Fruit fly (Drosophila melanogaster): Measurements from ENCODE around the gene CG4270.

CG4270 gene

DNA sequence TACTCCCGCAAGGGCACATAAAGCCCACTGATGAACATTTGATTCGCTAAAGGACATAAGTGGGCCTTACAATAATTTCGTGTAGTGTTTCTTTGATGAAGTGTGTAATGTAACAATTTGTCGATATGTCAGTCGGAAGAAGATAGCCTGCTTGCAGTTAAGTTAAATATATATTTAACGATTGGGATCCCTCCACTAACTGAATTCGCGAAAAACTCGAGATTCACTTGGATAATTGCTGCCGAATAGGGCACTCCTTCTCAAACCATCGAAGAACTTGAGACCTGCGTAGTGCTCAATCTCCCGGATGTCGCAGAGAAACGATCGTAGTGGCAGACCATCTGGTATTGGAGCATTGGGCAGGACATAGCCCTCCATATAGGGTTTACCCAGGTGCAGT lies 25.1 kb upstream of the CG4270 start, which contains the start of gene Tengl3:
Tengl3 (minus strand) TSS at position 101 of the 400 bp plus-strand sequence.
- TF ChIP-seq insv (optimal IDR thresholded peaks at IDR 0.05): no peak
- no peak for TF ChIP-seq psq (optimal IDR thresholded peaks at IDR 0.05)
- TF ChIP-seq ttk (optimal IDR thresholded peaks at IDR 0.05): no peak
- TF ChIP-seq Myc (optimal IDR thresholded peaks at IDR 0.05): no peak
- no peak for TF ChIP-seq Sin3A (optimal IDR thresholded peaks at IDR 0.05)

DNA sequence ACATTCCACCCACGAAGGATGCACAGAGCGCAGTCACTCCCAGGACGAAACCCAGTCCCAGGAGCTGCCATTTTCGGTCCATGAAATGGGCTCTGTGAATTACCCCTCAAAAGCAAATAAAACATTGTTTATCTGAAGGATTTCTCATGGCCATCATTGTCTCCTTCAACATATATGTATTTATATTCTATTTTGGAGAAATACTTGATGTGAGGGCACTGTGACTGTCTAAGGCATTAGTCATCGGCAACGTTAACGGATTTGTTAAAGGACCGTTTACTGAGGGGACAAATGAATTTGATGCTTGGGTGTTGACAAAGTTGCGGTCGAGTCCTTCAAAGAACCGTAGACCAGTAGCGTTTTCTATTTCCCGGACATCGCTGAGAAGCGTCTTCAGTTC lies 24.0 kb upstream of the CG4270 start, which contains the start of gene Tengl2:
Tengl2 (minus strand) TSS at position 101 of the 400 bp plus-strand sequence.
- TF ChIP-seq psq (optimal IDR thresholded peaks at IDR 0.05) (no peak), Sin3A (optimal IDR thresholded peaks at IDR 0.05) (no peak), ttk (optimal IDR thresholded peaks at IDR 0.05) (no peak), h (optimal IDR thresholded peaks at IDR 0.05) (no peak), insv (optimal IDR thresholded peaks at IDR 0.05) (no peak), Myc (optimal IDR thresholded peaks at IDR 0.05) (no peak)

DNA sequence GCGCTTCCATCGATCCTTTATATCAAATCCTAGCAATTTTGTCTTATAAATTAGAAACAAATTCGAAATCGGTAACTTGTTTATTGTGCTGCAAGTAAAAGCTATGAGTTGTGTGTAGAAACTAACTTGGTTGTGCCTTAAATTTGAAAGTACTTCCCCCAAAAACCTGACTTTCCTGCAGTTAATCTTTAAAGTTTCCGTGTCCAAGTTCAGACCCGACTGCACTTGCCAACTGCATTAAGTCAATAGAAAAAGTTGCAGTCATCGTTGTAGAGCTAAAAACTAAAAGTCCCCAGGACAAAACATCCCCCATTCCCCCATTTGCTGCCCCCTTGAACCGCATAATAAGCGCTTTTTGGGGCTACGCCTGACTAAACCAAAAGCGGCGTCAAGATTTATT lies 22.7 kb upstream of the CG4270 start, which contains the start of gene Tengl1:
Tengl1 (minus strand) TSS at position 101 of the 400 bp plus-strand sequence.
- TF ChIP-seq h (optimal IDR thresholded peaks at IDR 0.05): no peak
- TF ChIP-seq ttk (optimal IDR thresholded peaks at IDR 0.05): no peak
- TF ChIP-seq insv (optimal IDR thresholded peaks at IDR 0.05): no peak
- TF ChIP-seq Sin3A (optimal IDR thresholded peaks at IDR 0.05): no peak
- no peak for TF ChIP-seq psq (optimal IDR thresholded peaks at IDR 0.05)
- TF ChIP-seq Myc (optimal IDR thresholded peaks at IDR 0.05): no peak

DNA sequence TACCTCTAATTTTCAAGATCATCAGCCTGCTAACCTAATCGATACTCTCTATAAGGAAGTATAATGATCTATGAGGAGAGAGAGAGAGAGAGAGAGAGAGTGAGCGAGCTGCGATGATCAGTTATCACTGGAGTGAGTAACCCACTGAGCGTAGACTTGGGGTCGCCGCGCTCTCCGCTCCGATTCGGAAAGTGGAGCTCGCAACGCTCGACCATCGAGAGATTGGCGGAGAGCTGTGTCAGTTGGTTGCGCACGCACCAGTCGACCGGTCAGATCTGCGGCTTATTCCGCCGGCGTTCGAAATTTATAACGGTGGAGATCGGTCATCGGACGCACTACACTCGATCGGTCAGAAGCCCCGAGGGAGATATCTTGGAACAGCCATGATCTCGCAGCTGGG lies 21.1 kb upstream of the CG4270 start, which contains the start of gene CG4267:
CG4267 (plus strand) TSS at position 240 of the 400 bp plus-strand sequence.
- TF ChIP-seq insv (optimal IDR thresholded peaks at IDR 0.05) (no peak), h (optimal IDR thresholded peaks at IDR 0.05) (no peak), ttk (optimal IDR thresholded peaks at IDR 0.05) (no peak), Sin3A (optimal IDR thresholded peaks at IDR 0.05) (no peak), Myc (optimal IDR thresholded peaks at IDR 0.05) (no peak), psq (optimal IDR thresholded peaks at IDR 0.05) (no peak)

DNA sequence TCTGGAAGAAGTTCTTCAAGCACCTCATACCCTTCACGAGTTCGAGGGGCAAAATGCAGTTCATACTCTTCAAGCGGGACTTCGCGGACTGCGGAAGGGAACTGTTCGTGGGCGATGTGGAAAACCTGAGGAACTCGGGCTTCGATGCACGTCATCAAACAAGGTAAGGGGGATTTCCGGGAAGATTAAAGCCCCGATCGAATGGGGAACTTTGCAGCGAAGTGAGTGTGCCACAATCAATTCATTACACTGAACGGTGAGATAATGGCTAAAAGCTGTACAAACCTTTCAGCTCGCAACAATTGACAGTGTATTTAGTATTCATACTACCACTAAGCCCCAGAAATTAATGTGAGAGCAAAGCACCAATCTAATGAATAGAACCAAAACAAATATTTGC lies 20.5 kb upstream of the CG4270 start:
- TF ChIP-seq Sin3A (optimal IDR thresholded peaks at IDR 0.05) (no peak), Myc (optimal IDR thresholded peaks at IDR 0.05) (no peak), psq (optimal IDR thresholded peaks at IDR 0.05) (no peak)

DNA sequence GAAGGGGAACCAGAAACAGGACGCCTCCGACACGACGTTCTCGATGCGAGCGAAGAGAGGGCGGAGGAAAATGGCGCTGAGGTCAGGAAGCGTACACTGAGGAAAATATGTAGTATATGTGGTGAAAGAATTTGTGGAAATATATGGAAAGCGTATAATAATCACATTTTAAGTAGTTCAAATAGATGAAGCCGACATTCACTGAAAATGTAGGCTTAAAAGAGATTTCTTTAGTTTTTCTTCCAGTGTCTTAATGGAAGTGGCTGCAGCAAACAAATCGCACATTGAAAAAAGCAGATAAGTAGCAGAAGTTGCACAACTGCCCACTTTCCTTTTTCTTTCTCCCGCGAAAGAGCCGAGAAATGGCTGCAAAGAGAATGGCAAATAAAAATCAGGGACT lies 13.7 kb upstream of the CG4270 start:
- TF ChIP-seq insv (optimal IDR thresholded peaks at IDR 0.05) (no peak), h (optimal IDR thresholded peaks at IDR 0.05) (no peak), Sin3A (optimal IDR thresholded peaks at IDR 0.05) (no peak), Myc (optimal IDR thresholded peaks at IDR 0.05) (no peak), psq (optimal IDR thresholded peaks at IDR 0.05) (no peak), ttk (optimal IDR thresholded peaks at IDR 0.05) (no peak)

DNA sequence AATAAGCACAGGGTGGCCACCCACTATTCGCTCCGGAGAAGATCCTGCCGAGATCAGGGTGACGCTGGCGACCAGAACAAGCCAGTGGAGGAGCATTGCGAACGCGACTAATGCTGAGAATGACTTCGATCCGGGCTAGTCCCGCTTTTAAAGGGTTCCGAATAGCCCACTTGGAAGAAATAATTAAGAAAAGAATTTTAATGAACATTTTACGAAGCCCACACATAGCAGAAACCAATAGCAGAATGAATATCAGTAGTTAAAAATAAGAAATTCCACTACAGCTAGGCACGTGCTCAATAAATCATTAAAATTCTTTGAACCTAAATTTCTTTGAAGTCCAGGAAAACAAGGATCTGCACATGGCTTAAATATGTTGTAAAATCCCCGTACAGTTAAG lies 12.1 kb upstream of the CG4270 start, which contains the start of gene Ser12:
Ser12 (minus strand) TSS at position 101 of the 400 bp plus-strand sequence.
- TF ChIP-seq psq (optimal IDR thresholded peaks at IDR 0.05) (no peak), Myc (optimal IDR thresholded peaks at IDR 0.05) (no peak), ttk (optimal IDR thresholded peaks at IDR 0.05) (no peak), Sin3A (optimal IDR thresholded peaks at IDR 0.05) (no peak), h (optimal IDR thresholded peaks at IDR 0.05) (no peak), insv (optimal IDR thresholded peaks at IDR 0.05) (no peak)

DNA sequence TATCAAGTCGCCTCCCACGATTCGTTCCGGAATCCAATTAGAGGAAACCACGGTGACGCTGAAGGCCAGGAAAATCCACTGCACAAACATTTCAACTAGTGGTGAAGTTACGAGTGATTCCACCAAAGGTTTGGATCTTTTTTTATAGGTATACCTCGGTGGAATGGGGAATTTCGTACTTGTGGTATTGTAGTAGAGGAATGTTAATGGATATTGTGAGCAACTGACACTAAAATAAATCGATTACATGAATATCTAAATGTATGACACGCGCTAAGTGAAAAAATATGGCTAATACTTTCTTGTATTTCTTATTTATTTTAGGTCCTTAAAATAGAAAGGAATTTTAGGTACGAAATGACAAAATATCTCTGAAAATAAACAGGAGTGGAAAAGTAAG lies 11.0 kb upstream of the CG4270 start, which contains the start of gene CG17239:
CG17239 (minus strand) TSS at position 101 of the 400 bp plus-strand sequence.
- no peak for TF ChIP-seq psq (optimal IDR thresholded peaks at IDR 0.05)
- no peak for TF ChIP-seq ttk (optimal IDR thresholded peaks at IDR 0.05)
- TF ChIP-seq insv (optimal IDR thresholded peaks at IDR 0.05): no peak
- TF ChIP-seq Myc (optimal IDR thresholded peaks at IDR 0.05): no peak
- no peak for TF ChIP-seq h (optimal IDR thresholded peaks at IDR 0.05)
- TF ChIP-seq Sin3A (optimal IDR thresholded peaks at IDR 0.05): no peak

DNA sequence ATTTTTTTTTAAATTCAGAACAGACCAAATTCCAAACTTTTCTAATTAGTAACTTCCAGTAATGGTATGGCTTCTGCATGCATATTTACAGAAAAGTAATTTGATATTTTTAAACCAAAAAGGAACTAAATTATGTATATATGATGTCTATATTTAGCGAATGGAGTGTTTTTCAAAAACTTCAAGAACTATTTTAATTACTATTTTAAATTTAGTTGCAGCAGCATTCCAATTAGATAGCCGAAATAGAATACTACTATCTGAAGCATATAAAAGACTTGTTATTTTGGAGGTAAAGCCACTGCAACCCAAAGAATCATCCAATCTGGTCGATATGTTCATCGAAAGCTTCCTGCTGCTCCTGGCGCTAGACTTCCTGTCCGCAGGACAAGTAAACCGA lies 10.5 kb upstream of the CG4270 start, which contains the start of gene CG17234:
CG17234 (plus strand) TSS at position 301 of the 400 bp plus-strand sequence.
- TF ChIP-seq Myc (optimal IDR thresholded peaks at IDR 0.05): no peak

DNA sequence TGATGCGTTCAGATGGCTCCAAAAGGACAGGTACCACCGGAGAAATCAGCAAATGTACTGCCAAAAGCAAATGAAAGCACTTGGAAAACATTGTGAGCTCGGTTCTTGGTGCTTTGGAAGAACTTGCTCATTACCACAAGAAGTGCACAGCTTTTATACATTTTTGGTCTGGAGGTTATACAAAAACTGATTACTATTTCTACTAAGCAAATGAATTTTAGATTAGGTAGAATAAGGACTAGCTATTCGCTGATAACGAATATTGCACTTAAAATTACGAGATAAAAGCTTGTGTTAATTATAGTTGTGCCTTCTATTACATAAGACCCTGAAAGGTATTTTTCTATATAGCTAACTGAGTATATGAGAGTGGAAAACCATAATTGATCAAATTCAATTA lies 8.3 kb upstream of the CG4270 start, which contains the start of gene Send1:
Send1 (minus strand) TSS at position 101 of the 400 bp plus-strand sequence.
- TF ChIP-seq insv (optimal IDR thresholded peaks at IDR 0.05): no peak
- no peak for TF ChIP-seq Sin3A (optimal IDR thresholded peaks at IDR 0.05)
- no peak for TF ChIP-seq Myc (optimal IDR thresholded peaks at IDR 0.05)
- TF ChIP-seq h (optimal IDR thresholded peaks at IDR 0.05): no peak
- TF ChIP-seq ttk (optimal IDR thresholded peaks at IDR 0.05): no peak
- TF ChIP-seq psq (optimal IDR thresholded peaks at IDR 0.05): no peak

DNA sequence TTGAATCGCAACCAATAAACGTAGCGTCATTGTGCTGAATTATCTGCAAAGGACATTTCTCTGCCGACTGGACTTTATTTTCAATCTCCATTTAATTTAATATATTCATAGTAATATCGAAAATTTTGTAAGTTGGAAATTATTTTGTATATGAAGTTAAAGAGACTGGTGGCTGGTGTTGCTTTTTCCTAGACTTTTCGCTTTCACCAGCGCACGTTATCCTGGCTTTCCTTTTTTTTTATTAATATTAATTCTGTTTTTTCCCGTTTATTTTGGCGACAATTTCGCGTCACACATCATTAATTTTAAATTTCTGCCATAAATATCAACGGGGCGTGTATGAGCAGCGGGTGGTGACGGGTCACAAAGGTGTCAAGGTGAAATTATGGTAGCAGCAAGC lies 2.0 kb downstream of the CG4270 start, which contains the start of gene CG34049:
CG34049 (minus strand) TSS at position 101 of the 400 bp plus-strand sequence.
- TF ChIP-seq psq (optimal IDR thresholded peaks at IDR 0.05) (no peak), h (optimal IDR thresholded peaks at IDR 0.05) (no peak), insv (optimal IDR thresholded peaks at IDR 0.05) (no peak), Myc (optimal IDR thresholded peaks at IDR 0.05) (no peak)

DNA sequence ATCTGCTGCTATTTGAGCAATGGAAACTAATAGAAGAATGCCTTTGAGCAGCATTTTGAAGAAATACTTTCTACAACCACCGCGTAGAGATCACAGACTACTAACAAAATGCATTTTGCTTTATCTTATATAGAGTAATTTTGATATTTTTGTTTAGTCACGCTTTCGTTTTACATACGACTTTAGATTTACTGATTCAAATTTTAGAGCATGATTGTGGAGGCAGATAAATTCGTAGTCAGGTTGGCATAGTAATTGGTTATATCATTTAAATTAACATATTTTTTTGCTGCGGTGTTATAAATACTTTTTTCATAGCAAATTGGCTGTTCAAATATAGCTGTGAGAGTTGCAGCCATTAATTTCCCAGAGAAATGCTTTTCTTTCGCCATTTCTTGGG lies 5.8 kb downstream of the CG4270 start, which contains the start of gene CG17242:
CG17242 (minus strand) TSS at position 101 of the 400 bp plus-strand sequence.
- TF ChIP-seq Myc (optimal IDR thresholded peaks at IDR 0.05) (no peak), ttk (optimal IDR thresholded peaks at IDR 0.05) (no peak), h (optimal IDR thresholded peaks at IDR 0.05) (no peak), Sin3A (optimal IDR thresholded peaks at IDR 0.05) (no peak), psq (optimal IDR thresholded peaks at IDR 0.05) (no peak), insv (optimal IDR thresholded peaks at IDR 0.05) (no peak)

DNA sequence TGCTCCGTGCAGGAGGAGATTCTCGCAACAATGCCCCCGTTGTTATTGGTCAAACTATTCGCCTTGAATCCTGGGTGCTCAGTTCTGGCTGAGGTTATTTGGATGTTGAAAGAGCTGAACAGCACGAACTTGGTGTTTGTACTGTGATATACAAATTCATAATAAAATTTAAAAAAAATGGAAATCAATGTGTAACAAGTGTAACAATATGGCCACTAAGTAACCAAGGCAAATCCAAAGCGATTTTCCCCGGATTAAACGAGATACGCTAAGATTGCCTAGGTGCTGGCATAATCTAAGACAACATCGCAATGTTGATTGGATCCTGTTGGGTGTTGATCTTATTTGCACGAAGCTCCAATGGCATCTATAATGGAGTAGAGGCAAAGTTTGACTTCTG lies 21.6 kb downstream of the CG4270 start, which contains the start of gene CG4271:
CG4271 (plus strand) TSS at position 301 of the 400 bp plus-strand sequence.
- TF ChIP-seq Myc (optimal IDR thresholded peaks at IDR 0.05): no peak
- no peak for TF ChIP-seq insv (optimal IDR thresholded peaks at IDR 0.05)
- TF ChIP-seq psq (optimal IDR thresholded peaks at IDR 0.05): no peak
- TF ChIP-seq ttk (optimal IDR thresholded peaks at IDR 0.05): no peak
